Worm (Caenorhabditis elegans): Measurements from ENCODE around the gene F22E5.22.
"Not testable (repeated sequence)": the region's sequence is repeated elsewhere in the genome, so short reads cannot be mapped to it uniquely, and the experiment has no call there.

DNA sequence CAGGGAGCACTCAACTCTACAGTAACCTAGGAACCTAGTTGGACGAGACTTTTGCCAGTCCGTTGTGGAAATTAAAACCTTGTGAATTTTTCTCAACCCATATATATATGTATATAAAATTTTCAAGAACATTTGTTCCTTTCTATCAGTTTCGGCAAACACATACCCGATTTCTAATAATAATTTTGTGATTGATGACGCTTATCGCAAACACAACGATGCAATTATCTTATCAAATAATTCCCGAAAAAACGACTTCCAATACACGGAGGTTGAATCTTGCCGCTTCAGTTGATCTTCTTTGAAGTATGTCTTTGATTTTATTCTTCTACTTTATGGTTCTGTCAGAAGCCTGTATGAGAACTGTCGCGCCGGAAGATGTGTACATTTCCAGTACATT is 625 bp upstream of the F22E5.22 start, which contains the start of gene F22E5.2:
- TF ChIP-seq nhr-12, pha-4, nhr-237, nhr-23, nhr-77, mdl-1, nhr-25 (tag; optimal IDR thresholded peaks at IDR 0.05): not testable (repeated sequence)

All from whole organism, L3 larva.